Worm (Caenorhabditis elegans) whole organism, L1 larva: ENCODE data around the gene T24D5.2.

ENCODE experiments used
- C16A3.4 ChIP-seq: fragments of 150-350 bp; optimal IDR thresholded peaks from 2 replicates; lab custom pipeline; 2014; ENCODE audit warnings: missing biosample characterization, missing genetic modification characterization
- C34B4.2 ChIP-seq: sonication (generic microtip); optimal IDR thresholded peaks from 2 replicates; lab custom pipeline; 2017; ENCODE audit warnings: mild to moderate bottlenecking, missing genetic modification characterization, missing compliant biosample characterization
- F16B12.6 ChIP-seq: fragments of 150-350 bp; optimal IDR thresholded peaks from 2 replicates; lab custom pipeline; 2014; ENCODE audit warnings: missing biosample characterization, missing genetic modification characterization
- aly-2 ChIP-seq: fragments of 150-350 bp; optimal IDR thresholded peaks from 2 replicates; lab custom pipeline; 2014; ENCODE audit warnings: missing biosample characterization, missing genetic modification characterization
- blmp-1 ChIP-seq: fragments of 150-350 bp; optimal IDR thresholded peaks from 2 replicates; lab custom pipeline; 2014; ENCODE audit warnings: missing biosample characterization, missing genetic modification characterization
- ceh-8 ChIP-seq: fragments of 200-800 bp; sonication (Bioruptor generic); optimal IDR thresholded peaks from 2 replicates; lab custom pipeline; 2018; ENCODE audit warnings: mild to moderate bottlenecking, missing genetic modification characterization, moderate library complexity, missing compliant biosample characterization
- ceh-88 ChIP-seq: fragments of 200-800 bp; sonication (Bioruptor generic); IDR thresholded peaks from 2 replicates; pipeline ENCODE4 v1.3.6; 2022; ENCODE audit warnings: missing genetic modification characterization, missing compliant biosample characterization
- ceh-90 ChIP-seq: sonication (generic microtip); optimal IDR thresholded peaks from 2 replicates; lab custom pipeline; 2016; ENCODE audit warnings: missing genetic modification characterization, missing compliant biosample characterization
- ces-1 ChIP-seq: fragments of 150-350 bp; optimal IDR thresholded peaks from 2 replicates; lab custom pipeline; 2014; ENCODE audit warnings: missing biosample characterization, missing genetic modification reagents, missing genetic modification characterization
- dpl-1 ChIP-seq, 3 experiments: fragments of 150-350 bp in 2 of 3; sonication (generic microtip) in 1 of 3; optimal IDR thresholded peaks; 2 replicates each; lab custom pipeline; 2014 to 2017; ENCODE audit warnings: missing biosample characterization in 3 of 3, missing genetic modification characterization in 3 of 3, missing genetic modification reagents in 3 of 3
- dsc-1 ChIP-seq: sonication (generic microtip); optimal IDR thresholded peaks from 2 replicates; lab custom pipeline; 2016; ENCODE audit warnings: mild to moderate bottlenecking, missing genetic modification characterization, missing compliant biosample characterization
- efl-1 ChIP-seq, 4 experiments: fragments of 150-350 bp; optimal IDR thresholded peaks in 3 of 4; peaks in 1 of 4; 1 replicate in 1 of 4; 2 replicates in 3 of 4; lab custom pipeline; 2014; ENCODE audit warnings: missing biosample characterization in 2 of 4, missing genetic modification characterization in 2 of 4, missing genetic modification reagents in 2 of 4
- efl-3 ChIP-seq: fragments of 200-800 bp; sonication (Bioruptor generic); optimal IDR thresholded peaks from 2 replicates; lab custom pipeline; 2018; ENCODE audit warnings: mild to moderate bottlenecking, missing genetic modification characterization, missing compliant biosample characterization
- egl-13 ChIP-seq: sonication (generic microtip); optimal IDR thresholded peaks from 2 replicates; lab custom pipeline; 2016; ENCODE audit warnings: missing genotype, missing genetic modification reagents, missing genetic modification characterization, missing compliant biosample characterization
- egl-27 ChIP-seq, 2 experiments: fragments of 150-350 bp in 1 of 2; sonication (generic microtip); optimal IDR thresholded peaks; 3 replicates each; lab custom pipeline; 2017 to 2018; ENCODE audit warnings: missing biosample characterization in 2 of 2, missing genetic modification characterization in 2 of 2, missing genetic modification reagents in 2 of 2
- elt-2 ChIP-seq: sonication (generic microtip); optimal IDR thresholded peaks from 2 replicates; lab custom pipeline; 2016; ENCODE audit warnings: missing genetic modification characterization, mild to moderate bottlenecking, inconsistent platforms, missing compliant biosample characterization, missing genetic modification reagents
- ets-5 ChIP-seq: fragments of 200-800 bp; sonication (Bioruptor generic); IDR thresholded peaks from 2 replicates; pipeline ENCODE4 v1.3.6; 2022; ENCODE audit warnings: missing genetic modification characterization, missing compliant biosample characterization
- fkh-10 ChIP-seq: sonication (generic microtip); optimal IDR thresholded peaks from 2 replicates; lab custom pipeline; 2017; ENCODE audit warnings: missing biosample characterization, missing genetic modification reagents, missing genetic modification characterization
- fkh-4 ChIP-seq: sonication (generic microtip); optimal IDR thresholded peaks from 2 replicates; lab custom pipeline; 2016; ENCODE audit warnings: missing compliant biosample characterization, missing genetic modification characterization, borderline replicate concordance
- fkh-8 ChIP-seq: sonication (generic microtip); optimal IDR thresholded peaks from 2 replicates; lab custom pipeline; 2016; ENCODE audit warnings: mild to moderate bottlenecking, missing genetic modification characterization, missing compliant biosample characterization
- grh-1 ChIP-seq: fragments of 200-800 bp; sonication (Bioruptor generic); IDR thresholded peaks from 2 replicates; pipeline ENCODE4 v1.3.6; 2022; ENCODE audit warnings: missing genetic modification reagents, missing genetic modification characterization, missing compliant biosample characterization
- hlh-4 ChIP-seq: sonication (generic microtip); optimal IDR thresholded peaks from 2 replicates; lab custom pipeline; 2016; ENCODE audit warnings: mild to moderate bottlenecking, missing genetic modification characterization, missing compliant biosample characterization
- isw-1 ChIP-seq: fragments of 200-800 bp; sonication (Bioruptor generic); IDR thresholded peaks from 2 replicates; pipeline ENCODE4 v1.3.6; 2022; ENCODE audit warnings: missing genetic modification characterization, missing compliant biosample characterization
- jun-1 ChIP-seq: fragments of 150-350 bp; optimal IDR thresholded peaks from 2 replicates; lab custom pipeline; 2014; ENCODE audit warnings: missing biosample characterization, missing genetic modification reagents, missing genetic modification characterization
- lin-14 ChIP-seq: fragments of 200-800 bp; sonication (Bioruptor generic); optimal IDR thresholded peaks from 2 replicates; lab custom pipeline; 2018; ENCODE audit warnings: mild to moderate bottlenecking, missing genetic modification characterization, moderate library complexity, missing compliant biosample characterization
- lin-15B ChIP-seq: fragments of 150-350 bp; sonication (generic microtip); optimal IDR thresholded peaks from 3 replicates; lab custom pipeline; 2014; ENCODE audit warnings: missing biosample characterization, missing genetic modification characterization
- lin-35 ChIP-seq, 2 experiments: fragments of 150-350 bp; optimal IDR thresholded peaks; 2 replicates each; lab custom pipeline; 2014; ENCODE audit warnings: missing biosample characterization in 2 of 2, missing genetic modification characterization in 2 of 2, missing genetic modification reagents in 2 of 2
- mab-9 ChIP-seq: fragments of 200-800 bp; sonication (Bioruptor generic); IDR thresholded peaks from 2 replicates; pipeline ENCODE4 v1.3.6; 2022; ENCODE audit warnings: missing genetic modification reagents, missing genetic modification characterization, missing compliant biosample characterization
- mdl-1 ChIP-seq, 2 experiments: fragments of 150-350 bp; optimal IDR thresholded peaks; 2 replicates each; lab custom pipeline; 2014 to 2017; ENCODE audit warnings: missing biosample characterization in 2 of 2, missing genetic modification characterization in 2 of 2, inconsistent platforms in 1 of 2
- mep-1 ChIP-seq: fragments of 150-350 bp; optimal IDR thresholded peaks from 2 replicates; lab custom pipeline; 2014; ENCODE audit warnings: missing biosample characterization, missing genetic modification characterization
- nhr-11 ChIP-seq: fragments of 150-350 bp; optimal IDR thresholded peaks from 2 replicates; lab custom pipeline; 2014; ENCODE audit warnings: missing biosample characterization, missing genetic modification characterization
- nhr-12 ChIP-seq: sonication (generic microtip); optimal IDR thresholded peaks from 2 replicates; lab custom pipeline; 2017; ENCODE audit warnings: missing biosample characterization, missing genetic modification characterization
- nhr-19 ChIP-seq: fragments of 200-800 bp; sonication (Bioruptor generic); conservative IDR thresholded peaks from 2 replicates; pipeline ENCODE4 v1.3.6; 2022; ENCODE audit warnings: missing genetic modification characterization, missing compliant biosample characterization
- nhr-28 ChIP-seq: fragments of 150-350 bp; optimal IDR thresholded peaks from 2 replicates; lab custom pipeline; 2014; ENCODE audit warnings: missing biosample characterization, missing genetic modification characterization
- nhr-47 ChIP-seq: sonication (generic microtip); optimal IDR thresholded peaks from 2 replicates; lab custom pipeline; 2016; ENCODE audit warnings: mild to moderate bottlenecking, missing genetic modification characterization, moderate library complexity, missing compliant biosample characterization
- nhr-71 ChIP-seq: sonication (generic microtip); optimal IDR thresholded peaks from 2 replicates; lab custom pipeline; 2016; ENCODE audit warnings: mild to moderate bottlenecking, missing genetic modification characterization, moderate library complexity, missing compliant biosample characterization
- nhr-77 ChIP-seq: fragments of 150-350 bp; optimal IDR thresholded peaks from 2 replicates; lab custom pipeline; 2014; ENCODE audit warnings: missing biosample characterization, missing genetic modification characterization
- pag-3 ChIP-seq: sonication (generic microtip); optimal IDR thresholded peaks from 2 replicates; lab custom pipeline; 2017; ENCODE audit warnings: missing genetic modification characterization, mild to moderate bottlenecking, missing compliant biosample characterization, antibody characterized with exemption, borderline replicate concordance; ENCODE audit not compliant: insufficient read depth
- rnt-1 ChIP-seq: sonication (generic microtip); optimal IDR thresholded peaks from 2 replicates; lab custom pipeline; 2016; ENCODE audit warnings: mild to moderate bottlenecking, missing genetic modification characterization, moderate library complexity, missing compliant biosample characterization
- skn-1 ChIP-seq: fragments of 150-350 bp; optimal IDR thresholded peaks from 2 replicates; lab custom pipeline; 2014; ENCODE audit warnings: missing biosample characterization, missing genetic modification characterization
- snpc-4 ChIP-seq: fragments of 150-350 bp; optimal IDR thresholded peaks from 2 replicates; lab custom pipeline; 2014; ENCODE audit warnings: missing biosample characterization, missing genetic modification characterization
- swsn-7 ChIP-seq: sonication (generic microtip); optimal IDR thresholded peaks from 2 replicates; lab custom pipeline; 2016; ENCODE audit warnings: missing genetic modification characterization, missing compliant biosample characterization
- unc-86 ChIP-seq: sonication (generic microtip); optimal IDR thresholded peaks from 2 replicates; lab custom pipeline; 2016; ENCODE audit warnings: missing genetic modification characterization, missing compliant biosample characterization
- xbp-1 ChIP-seq: sonication (generic microtip); optimal IDR thresholded peaks from 2 replicates; lab custom pipeline; 2016; ENCODE audit warnings: missing genetic modification characterization, missing compliant biosample characterization
- zag-1 ChIP-seq: fragments of 150-350 bp; optimal IDR thresholded peaks from 2 replicates; lab custom pipeline; 2014; ENCODE audit warnings: missing biosample characterization, missing genetic modification characterization

T24D5.2 gene

DNA sequence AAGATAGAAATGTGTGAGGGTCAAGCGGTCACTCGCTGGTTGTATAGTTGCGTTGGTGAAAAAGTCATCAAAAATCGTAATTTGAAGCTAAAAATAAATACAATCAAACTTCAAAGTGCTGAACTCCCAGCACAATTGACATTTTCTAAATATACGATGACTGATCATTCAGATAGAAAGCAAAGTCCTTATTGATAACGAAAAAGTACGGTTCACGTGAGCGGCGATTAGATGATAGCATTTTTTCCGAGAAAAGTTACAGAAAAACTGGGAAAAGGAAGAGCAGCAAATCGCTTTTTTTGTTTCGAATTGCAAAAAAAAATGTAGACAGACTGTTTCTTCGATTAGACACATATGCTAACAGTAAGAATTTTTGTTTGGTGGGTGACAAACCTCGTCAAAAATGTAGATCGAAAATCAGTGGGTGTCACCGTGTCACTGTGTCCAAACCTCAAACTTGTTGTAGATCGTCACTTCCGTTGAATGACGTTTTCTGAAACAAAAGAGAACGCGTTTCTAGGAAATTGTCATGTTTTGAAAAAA, 47.7 kb upstream of the T24D5.2 start, which contains the start of gene ivns-1:
ivns-1 (minus strand) TSS at position 493 of the 543 bp plus-strand sequence.
- peak; percentile 59 for TF ChIP-seq elt-2 (tag; lab: Kevin White, UChicago)
- no peak for TF ChIP-seq fkh-4
- peak; percentile 6 for TF ChIP-seq lin-14 (GFP tag; lab: Kevin White, UChicago)
- no peak for TF ChIP-seq ceh-88 (GFP tag; lab: Robert Waterston, UW)
- TF ChIP-seq efl-1 (optimal IDR thresholded peaks at IDR 0.05; lab: Kevin White, UChicago) = no peak
- TF ChIP-seq efl-1 (GFP tag; optimal IDR thresholded peaks at IDR 0.05 in 1 of 2; lab: Kevin White, UChicago) = peak in 1 of 2 experiments; percentile 76

ce11 chrX:12632657-12633056, 46.4 kb upstream of the T24D5.2 start:
- TF ChIP-seq nhr-11 (tag; lab: Kevin White, UChicago) (no peak), nhr-12 (tag; lab: Kevin White, UChicago) (no peak), nhr-47 (tag; lab: Kevin White, UChicago) (no peak), grh-1 (GFP tag; lab: Robert Waterston, UW) (no peak), lin-14 (GFP tag; lab: Kevin White, UChicago) (peak; percentile 48), hlh-4 (no peak), nhr-77 (tag; lab: Kevin White, UChicago) (no peak), snpc-4 (tag; lab: Kevin White, UChicago) (no peak), elt-2 (tag; lab: Kevin White, UChicago) (no peak), ces-1 (GFP tag; lab: Kevin White, UChicago) (peak; percentile 23), fkh-10 (GFP tag; lab: Kevin White, UChicago) (peak; percentile 88), efl-1 (optimal IDR thresholded peaks at IDR 0.05; lab: Kevin White, UChicago) (no peak), efl-1 (GFP tag; optimal IDR thresholded peaks at IDR 0.05 in 1 of 2; lab: Kevin White, UChicago) (peak in 1 of 2 experiments; percentile 30), egl-27 (tag; optimal IDR thresholded peaks at IDR 0.05; lab: Kevin White, UChicago) (no peak), unc-86 (peak; percentile 12), C16A3.4 (no peak), egl-13 (tag; lab: Kevin White, UChicago) (no peak)

DNA sequence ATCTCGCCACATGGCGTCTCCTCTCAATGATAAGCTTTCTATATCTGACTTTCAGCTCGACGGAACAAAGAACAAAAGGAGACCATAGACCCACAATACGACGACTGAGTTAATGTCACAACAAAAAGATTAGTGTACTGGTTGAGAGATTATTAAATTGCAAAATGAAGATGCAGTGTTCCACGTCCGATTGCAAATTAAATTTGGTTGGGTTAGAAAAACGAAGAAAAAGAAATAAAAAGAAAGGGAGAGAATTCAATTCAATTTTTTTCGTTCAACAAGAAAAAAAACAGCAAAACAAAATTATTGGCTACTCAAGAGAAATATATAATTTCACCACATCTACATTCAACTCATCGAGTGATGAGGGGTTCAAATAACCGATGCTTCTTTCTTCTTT, 45.2 kb upstream of the T24D5.2 start:
- TF ChIP-seq fkh-10 (GFP tag; lab: Kevin White, UChicago) = peak; percentile 44
- TF ChIP-seq zag-1 (tag; lab: Kevin White, UChicago) = peak; percentile 10
- TF ChIP-seq mab-9 (GFP tag; lab: Robert Waterston, UW) = no peak
- peak; percentile 49 for TF ChIP-seq lin-14 (GFP tag; lab: Kevin White, UChicago)
- no peak for TF ChIP-seq efl-3 (GFP tag; lab: Kevin White, UChicago)
- no peak for TF ChIP-seq lin-15B
- TF ChIP-seq mdl-1 (tag; optimal IDR thresholded peaks at IDR 0.05; lab: Kevin White, UChicago) = no peak
- TF ChIP-seq nhr-19 = no peak; the same call in 1 of the 2 replicates
- TF ChIP-seq snpc-4 (tag; lab: Kevin White, UChicago) = no peak
- TF ChIP-seq ceh-8 (GFP tag; lab: Kevin White, UChicago) = no peak
- TF ChIP-seq fkh-8 = no peak
- TF ChIP-seq F16B12.6 (tag; lab: Kevin White, UChicago) = no peak

- TF ChIP-seq lin-15B = no peak
- no peak for TF ChIP-seq pag-3 (tag; lab: Kevin White, UChicago)
- no peak for TF ChIP-seq egl-27 (tag; optimal IDR thresholded peaks at IDR 0.05; lab: Kevin White, UChicago)
- TF ChIP-seq nhr-71 (tag; lab: Kevin White, UChicago) = peak; percentile 34
- TF ChIP-seq ces-1 (GFP tag; lab: Kevin White, UChicago) = no peak
- no peak for TF ChIP-seq ets-5
- no peak for TF ChIP-seq xbp-1 (tag; lab: Kevin White, UChicago)
- TF ChIP-seq ceh-8 (GFP tag; lab: Kevin White, UChicago) = no peak
- no peak for TF ChIP-seq aly-2
- no peak for TF ChIP-seq nhr-28 (tag; lab: Kevin White, UChicago)
- TF ChIP-seq swsn-7 (tag; lab: Kevin White, UChicago) = no peak
- TF ChIP-seq dpl-1 (GFP tag; optimal IDR thresholded peaks at IDR 0.05; lab: Kevin White, UChicago) = no peak
- TF ChIP-seq blmp-1 = peak; percentile 86
- TF ChIP-seq rnt-1 (tag; lab: Kevin White, UChicago) = peak; percentile 1
- no peak for TF ChIP-seq isw-1 (GFP tag; lab: Robert Waterston, UW)
- no peak for TF ChIP-seq grh-1 (GFP tag; lab: Robert Waterston, UW)
- no peak for TF ChIP-seq C16A3.4
- no peak for TF ChIP-seq dsc-1 (tag; lab: Kevin White, UChicago)
- peak; percentile 46 for TF ChIP-seq jun-1 (tag; lab: Kevin White, UChicago)
- peak; percentile 9 for TF ChIP-seq mep-1 (tag; lab: Kevin White, UChicago)
- TF ChIP-seq skn-1 (tag; lab: Kevin White, UChicago) = no peak
- TF ChIP-seq lin-35 (GFP tag; optimal IDR thresholded peaks at IDR 0.05; lab: Kevin White, UChicago) = peak in 1 of 2 experiments; percentile 58
- TF ChIP-seq ceh-90 (tag; lab: Kevin White, UChicago) = no peak
- no peak for TF ChIP-seq C34B4.2
Observed at ce11 chrX:12630556-12630955, 44.3 kb upstream of the T24D5.2 start.
